Fruit fly (Drosophila melanogaster): ENCODE results near the gene CG4572.

Gene CG4572

DNA sequence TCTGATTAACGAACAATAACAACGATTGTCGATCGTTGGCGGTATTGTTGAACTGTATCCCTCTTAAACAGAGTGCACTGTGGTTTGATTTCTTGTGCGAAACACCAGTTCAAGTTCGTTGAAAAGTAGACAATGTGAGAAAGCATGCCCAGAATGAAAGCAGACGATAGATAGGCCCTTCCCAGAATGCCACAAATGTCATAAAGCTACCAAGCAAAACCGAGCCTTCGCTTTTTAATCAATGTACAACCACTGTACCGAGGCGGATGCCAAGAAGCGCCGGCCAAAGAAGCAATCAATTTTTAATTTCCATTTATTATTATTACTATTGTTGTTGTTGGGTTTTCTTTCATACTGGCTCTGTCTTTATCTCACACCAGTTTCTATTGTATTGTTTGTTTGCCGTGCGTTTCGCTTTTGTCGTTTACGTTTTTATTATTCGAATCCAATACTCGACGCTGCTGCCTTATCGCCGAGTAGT lies 44.7 kb upstream of the CG4572 start (continued):
- TF ChIP-seq Lim3 (GFP tag; IDR thresholded peaks at IDR 0.05) (peak; percentile 66), bab2 (GFP tag; optimal IDR thresholded peaks at IDR 0.05) (peak; percentile 52), ro (GFP tag; IDR thresholded peaks at IDR 0.05) (peak; percentile 69), CG10209 (GFP tag; optimal IDR thresholded peaks at IDR 0.05) (peak; percentile 83), twi (tag; optimal IDR thresholded peaks at IDR 0.05) (no peak), Sin3A (optimal IDR thresholded peaks at IDR 0.05) (no peak), Atf-2 (GFP tag; optimal IDR thresholded peaks at IDR 0.05) (peak; percentile 76), CG12299 (tag; optimal IDR thresholded peaks at IDR 0.05) (peak; percentile 49), seq (GFP tag; IDR thresholded peaks at IDR 0.05) (peak; percentile 93), CG11695 (GFP tag; IDR thresholded peaks at IDR 0.05) (peak; percentile 89), CG17568 (GFP tag; optimal IDR thresholded peaks at IDR 0.05) (peak; percentile 77), CG10274 (GFP tag; optimal IDR thresholded peaks at IDR 0.05) (peak; percentile 9), CG15514 (GFP tag; optimal IDR thresholded peaks at IDR 0.05) (peak; percentile 74), Chrac-16 (GFP tag; optimal IDR thresholded peaks at IDR 0.05) (peak; percentile 79), ham (GFP tag; IDR thresholded peaks at IDR 0.05) (no peak), E2f2 (GFP tag; IDR thresholded peaks at IDR 0.05) (peak; percentile 73), Stat92E (GFP tag; optimal IDR thresholded peaks at IDR 0.05) (no peak), shn (GFP tag; optimal IDR thresholded peaks at IDR 0.05) (peak; percentile 78), aop (GFP tag; IDR thresholded peaks at IDR 0.05) (no peak), Bgb (GFP tag; IDR thresholded peaks at IDR 0.05; ENCODE audit: partially characterized antibody) (peak; percentile 50), GATAe (GFP tag; conservative IDR thresholded peaks at IDR 0.05) (peak; percentile 38; the same call in 1 of the 2 replicates), CG6654 (GFP tag; optimal IDR thresholded peaks at IDR 0.05) (peak; percentile 46), Sry-β (GFP tag; optimal IDR thresholded peaks at IDR 0.05) (no peak), zen (tag; optimal IDR thresholded peaks at IDR 0.05) (peak; percentile 5), CG13624 (GFP tag; optimal IDR thresholded peaks at IDR 0.05) (peak; percentile 37), CG7987 (GFP tag; optimal IDR thresholded peaks at IDR 0.05) (peak; percentile 37), C15 (GFP tag; IDR thresholded peaks at IDR 0.05) (no peak), CG31365 (tag; optimal IDR thresholded peaks at IDR 0.05) (peak; percentile 60), fd3F (GFP tag; optimal IDR thresholded peaks at IDR 0.05) (peak; percentile 79), Dbx (GFP tag; IDR thresholded peaks at IDR 0.05) (peak; percentile 84), ase (GFP tag; IDR thresholded peaks at IDR 0.05) (peak; percentile 84), prd (optimal IDR thresholded peaks at IDR 0.05) (no peak), prd (GFP tag; IDR thresholded peaks at IDR 0.05) (peak; percentile 90), CG8089 (GFP tag; optimal IDR thresholded peaks at IDR 0.05) (peak; percentile 81), dimm (GFP tag; IDR thresholded peaks at IDR 0.05) (0 out of 2 replicates have a peak, but pooled peaks have one; percentile 46), vfl (GFP tag; optimal IDR thresholded peaks at IDR 0.05) (peak; percentile 82), CG9727 (GFP tag; optimal IDR thresholded peaks at IDR 0.05) (peak; percentile 62), ato (GFP tag; IDR thresholded peaks at IDR 0.05; ENCODE audit: partially characterized antibody) (no peak), CG8281 (tag; optimal IDR thresholded peaks at IDR 0.05) (peak; percentile 34), rib (GFP tag; IDR thresholded peaks at IDR 0.05) (peak; percentile 68), Fer2 (tag; optimal IDR thresholded peaks at IDR 0.05) (no peak), cad (GFP tag; optimal IDR thresholded peaks at IDR 0.05) (no peak), CG14050 (GFP tag; IDR thresholded peaks at IDR 0.05) (peak; percentile 84), CG17829 (tag; optimal IDR thresholded peaks at IDR 0.05) (peak; percentile 47), bsh (GFP tag; optimal IDR thresholded peaks at IDR 0.05) (peak; percentile 29 to 80), CG7928 (GFP tag; optimal IDR thresholded peaks at IDR 0.05) (no peak), ttk (GFP tag; IDR thresholded peaks at IDR 0.05) (peak; percentile 82), CG8478 (optimal IDR thresholded peaks at IDR 0.05) (no peak), CG8359 (GFP tag; optimal IDR thresholded peaks at IDR 0.05; ENCODE audit: borderline replicate concordance) (peak; percentile 56), CG9609 (GFP tag; optimal IDR thresholded peaks at IDR 0.05) (peak; percentile 80), CG7357 (GFP tag; IDR thresholded peaks at IDR 0.05) (peak; percentile 66; the same call in 2 of the 3 replicates)
